Worm (Caenorhabditis elegans) whole organism, late embryonic: ENCODE data around the gene enol-1.

Source experiments
- C08G9.2 ChIP-seq: sonication (generic microtip); optimal IDR thresholded peaks from 2 replicates; lab custom pipeline; 2016; ENCODE audit warnings: mild to moderate bottlenecking, missing genetic modification characterization, moderate library complexity, missing compliant biosample characterization
- C38D4.7 ChIP-seq: fragments of 200-800 bp; sonication (Bioruptor generic); optimal IDR thresholded peaks from 2 replicates; lab custom pipeline; 2018; ENCODE audit warnings: mild to moderate bottlenecking, missing genetic modification characterization, moderate library complexity, missing compliant biosample characterization
- K02D7.2 ChIP-seq: sonication (generic microtip); optimal IDR thresholded peaks from 2 replicates; lab custom pipeline; 2017; ENCODE audit warnings: mild to moderate bottlenecking, missing genetic modification characterization, missing compliant biosample characterization
- K09A11.1 ChIP-seq: sonication (generic microtip); optimal IDR thresholded peaks from 2 replicates; lab custom pipeline; 2017; ENCODE audit warnings: antibody characterized with exemption, mild to moderate bottlenecking, missing genetic modification characterization, missing compliant biosample characterization; ENCODE audit not compliant: insufficient read depth
- Y22D7AL.16 ChIP-seq: sonication (generic microtip); optimal IDR thresholded peaks from 2 replicates; lab custom pipeline; 2016; ENCODE audit warnings: missing genetic modification characterization, missing compliant biosample characterization
- ama-1 ChIP-seq: fragments of 150-350 bp; optimal IDR thresholded peaks from 2 replicates; lab custom pipeline; 2014
- ceh-14 ChIP-seq: sonication (generic microtip); optimal IDR thresholded peaks from 2 replicates; lab custom pipeline; 2016; ENCODE audit warnings: missing genotype, missing genetic modification characterization, missing compliant biosample characterization
- ceh-18 ChIP-seq: sonication (generic microtip); optimal IDR thresholded peaks from 2 replicates; lab custom pipeline; 2016; ENCODE audit warnings: missing genetic modification characterization, missing compliant biosample characterization
- ceh-2 ChIP-seq: sonication (generic microtip); optimal IDR thresholded peaks from 2 replicates; lab custom pipeline; 2016; ENCODE audit warnings: missing genotype, missing genetic modification characterization, missing compliant biosample characterization
- ceh-22 ChIP-seq: sonication (generic microtip); optimal IDR thresholded peaks from 2 replicates; lab custom pipeline; 2017; ENCODE audit warnings: missing biosample characterization, missing genetic modification characterization
- ceh-30 ChIP-seq: fragments of 150-350 bp; optimal IDR thresholded peaks from 2 replicates; lab custom pipeline; 2014; ENCODE audit warnings: missing biosample characterization, missing genetic modification characterization
- ceh-31 ChIP-seq: sonication (generic microtip); optimal IDR thresholded peaks from 2 replicates; lab custom pipeline; 2016; ENCODE audit warnings: missing genetic modification characterization, missing compliant biosample characterization
- ceh-34 ChIP-seq: sonication (generic microtip); optimal IDR thresholded peaks from 2 replicates; lab custom pipeline; 2016; ENCODE audit warnings: mild to moderate bottlenecking, missing genetic modification characterization, missing compliant biosample characterization
- ceh-45 ChIP-seq: fragments of 200-800 bp; sonication (Bioruptor generic); IDR thresholded peaks from 2 replicates; pipeline ENCODE4 v1.3.6; 2022; ENCODE audit warnings: missing genetic modification reagents, missing genetic modification characterization, missing compliant biosample characterization
- ceh-48 ChIP-seq: sonication (generic microtip); optimal IDR thresholded peaks from 2 replicates; lab custom pipeline; 2016; ENCODE audit warnings: missing genetic modification characterization, inconsistent platforms, missing compliant biosample characterization
- che-1 ChIP-seq: sonication (generic microtip); optimal IDR thresholded peaks from 2 replicates; lab custom pipeline; 2016; ENCODE audit warnings: mild to moderate bottlenecking, missing genetic modification characterization, missing compliant biosample characterization
- dve-1 ChIP-seq: sonication (generic microtip); optimal IDR thresholded peaks from 2 replicates; lab custom pipeline; 2017; ENCODE audit warnings: antibody characterized with exemption, mild to moderate bottlenecking, missing genetic modification characterization, missing compliant biosample characterization
- elt-2 ChIP-seq: sonication (generic microtip); optimal IDR thresholded peaks from 2 replicates; lab custom pipeline; 2016; ENCODE audit warnings: missing genetic modification reagents, missing genetic modification characterization, missing compliant biosample characterization
- ets-4 ChIP-seq: sonication (generic microtip); optimal IDR thresholded peaks from 2 replicates; lab custom pipeline; 2016; ENCODE audit warnings: missing genetic modification characterization, missing compliant biosample characterization
- fkh-10 ChIP-seq: fragments of 150-350 bp; optimal IDR thresholded peaks from 2 replicates; lab custom pipeline; 2014; ENCODE audit warnings: missing biosample characterization, missing genetic modification reagents, missing genetic modification characterization
- fkh-6 ChIP-seq: sonication (generic microtip); optimal IDR thresholded peaks from 2 replicates; lab custom pipeline; 2016; ENCODE audit warnings: missing genetic modification characterization, missing compliant biosample characterization
- gmeb-2 ChIP-seq: sonication (generic microtip); optimal IDR thresholded peaks from 2 replicates; lab custom pipeline; 2016; ENCODE audit warnings: missing genetic modification characterization, inconsistent platforms, missing compliant biosample characterization
- hlh-13 ChIP-seq: fragments of 200-800 bp; sonication (Bioruptor generic); optimal IDR thresholded peaks from 2 replicates; lab custom pipeline; 2018; ENCODE audit warnings: mild to moderate bottlenecking, missing genetic modification characterization, missing compliant biosample characterization
- hlh-15 ChIP-seq: sonication (generic microtip); optimal IDR thresholded peaks from 2 replicates; lab custom pipeline; 2016; ENCODE audit warnings: missing genetic modification characterization, missing compliant biosample characterization
- hlh-8 ChIP-seq: sonication (generic microtip); optimal IDR thresholded peaks from 2 replicates; lab custom pipeline; 2016; ENCODE audit warnings: missing genotype, missing genetic modification characterization, missing compliant biosample characterization
- lim-6 ChIP-seq: sonication (generic microtip); optimal IDR thresholded peaks from 2 replicates; lab custom pipeline; 2016; ENCODE audit warnings: missing genetic modification characterization, missing compliant biosample characterization
- lin-11 ChIP-seq: fragments of 200-800 bp; sonication (Bioruptor generic); optimal IDR thresholded peaks from 2 replicates; lab custom pipeline; 2018; ENCODE audit warnings: mild to moderate bottlenecking, missing genetic modification characterization, missing compliant biosample characterization
- mec-3 ChIP-seq: sonication (generic microtip); optimal IDR thresholded peaks from 2 replicates; lab custom pipeline; 2016; ENCODE audit warnings: borderline replicate concordance, missing genetic modification characterization, missing compliant biosample characterization
- nhr-11 ChIP-seq: fragments of 150-350 bp; optimal IDR thresholded peaks from 2 replicates; lab custom pipeline; 2014; ENCODE audit warnings: missing biosample characterization, missing genetic modification characterization
- nhr-232 ChIP-seq: sonication (generic microtip); optimal IDR thresholded peaks from 2 replicates; lab custom pipeline; 2016; ENCODE audit warnings: missing genetic modification characterization, missing compliant biosample characterization
- npax-4 ChIP-seq: sonication (generic microtip); optimal IDR thresholded peaks from 2 replicates; lab custom pipeline; 2016; ENCODE audit warnings: missing genetic modification characterization, missing compliant biosample characterization
- odd-2 ChIP-seq: sonication (generic microtip); optimal IDR thresholded peaks from 2 replicates; lab custom pipeline; 2017; ENCODE audit warnings: antibody characterized with exemption, mild to moderate bottlenecking, missing genetic modification characterization, missing compliant biosample characterization
- pqm-1 ChIP-seq: sonication (generic microtip); optimal IDR thresholded peaks from 2 replicates; lab custom pipeline; 2016; ENCODE audit warnings: missing genetic modification characterization, missing compliant biosample characterization
- rnt-1 ChIP-seq: sonication (generic microtip); optimal IDR thresholded peaks from 2 replicates; lab custom pipeline; 2016; ENCODE audit warnings: missing genetic modification characterization, missing compliant biosample characterization
- sox-2 ChIP-seq: fragments of 200-800 bp; sonication (Bioruptor generic); IDR thresholded peaks from 2 replicates; pipeline ENCODE4 v1.3.6; 2022; ENCODE audit warnings: missing genetic modification reagents, missing genetic modification characterization, missing compliant biosample characterization
- sox-4 ChIP-seq: sonication (generic microtip); optimal IDR thresholded peaks from 2 replicates; lab custom pipeline; 2017; ENCODE audit warnings: mild to moderate bottlenecking, missing genetic modification characterization, inconsistent platforms, missing compliant biosample characterization
- tbx-2 ChIP-seq: sonication (generic microtip); optimal IDR thresholded peaks from 2 replicates; lab custom pipeline; 2016; ENCODE audit warnings: missing genetic modification characterization, missing compliant biosample characterization
- tbx-7 ChIP-seq: sonication (generic microtip); optimal IDR thresholded peaks from 2 replicates; lab custom pipeline; 2016; ENCODE audit warnings: missing genotype, missing genetic modification characterization, missing compliant biosample characterization
- unc-42 ChIP-seq: sonication (generic microtip); optimal IDR thresholded peaks from 2 replicates; lab custom pipeline; 2016; ENCODE audit warnings: missing genotype, missing genetic modification characterization, missing compliant biosample characterization
- unc-55 ChIP-seq: sonication (generic microtip); optimal IDR thresholded peaks from 2 replicates; lab custom pipeline; 2017; ENCODE audit warnings: missing biosample characterization, missing genetic modification reagents, missing genetic modification characterization
- unc-86 ChIP-seq: sonication (generic microtip); optimal IDR thresholded peaks from 2 replicates; lab custom pipeline; 2016; ENCODE audit warnings: missing genetic modification characterization, missing compliant biosample characterization
- ztf-16 ChIP-seq: sonication (generic microtip); optimal IDR thresholded peaks from 2 replicates; lab custom pipeline; 2017; ENCODE audit warnings: missing genetic modification characterization, missing compliant biosample characterization

enol-1 gene

ce11 chrII:8922140-8922539 is 8.7 kb upstream of the enol-1 start, which contains the start of gene B0457.6:
B0457.6 (plus strand) TSS chrII:8922423.
- TF ChIP-seq ceh-30 (tag; lab: Kevin White, UChicago) (no peak), elt-2 (tag; lab: Kevin White, UChicago) (peak; percentile 57)

ce11 chrII:8923187-8923586 is 7.6 kb upstream of the enol-1 start:
- TF ChIP-seq sox-4 (tag; lab: Kevin White, UChicago), result no peak
- TF ChIP-seq K02D7.2 (tag; lab: Kevin White, UChicago), result no peak
- TF ChIP-seq ceh-2 (tag; lab: Kevin White, UChicago), result no peak
- no peak for TF ChIP-seq lim-6 (tag; lab: Kevin White, UChicago)
- TF ChIP-seq ceh-14, result no peak
- no peak for TF ChIP-seq ceh-22 (tag; lab: Kevin White, UChicago)
- TF ChIP-seq ceh-31 (tag; lab: Kevin White, UChicago), result no peak
- no peak for TF ChIP-seq nhr-11 (tag; lab: Kevin White, UChicago)
- no peak for TF ChIP-seq unc-55 (GFP tag; lab: Kevin White, UChicago)

- TF ChIP-seq dve-1 (tag; lab: Kevin White, UChicago), result no peak
- TF ChIP-seq unc-86 (tag; lab: Kevin White, UChicago), result no peak
- TF ChIP-seq Y22D7AL.16 (tag; lab: Kevin White, UChicago), result no peak
- TF ChIP-seq fkh-6 (tag; lab: Kevin White, UChicago), result no peak
- TF ChIP-seq hlh-15 (tag; lab: Kevin White, UChicago), result no peak
- no peak for TF ChIP-seq tbx-2
- TF ChIP-seq C38D4.7 (GFP tag; lab: Kevin White, UChicago), result no peak
- no peak for TF ChIP-seq nhr-232 (tag; lab: Kevin White, UChicago)
Measured at ce11 chrII:8926451-8926850, 4.3 kb upstream of the enol-1 start, which contains the start of gene B0457.2. B0457.2 (minus strand) TSS chrII:8926551.

ce11 chrII:8927253-8927791 is 3.5 kb upstream of the enol-1 start, which contains the start of gene cct-2:
cct-2 (plus strand) TSS chrII:8927741.
- TF ChIP-seq ets-4 (tag; lab: Kevin White, UChicago) (peak; percentile 59), fkh-10 (GFP tag; lab: Kevin White, UChicago) (no peak), rnt-1 (tag; lab: Kevin White, UChicago) (peak; percentile 38), pqm-1 (tag; lab: Kevin White, UChicago) (no peak), hlh-8 (tag; lab: Kevin White, UChicago) (no peak), ceh-18 (tag; lab: Kevin White, UChicago) (peak; percentile 35), odd-2 (tag; lab: Kevin White, UChicago) (no peak), ceh-31 (tag; lab: Kevin White, UChicago) (peak; percentile 86), Y22D7AL.16 (tag; lab: Kevin White, UChicago) (no peak), mec-3 (tag; lab: Kevin White, UChicago) (no peak), fkh-6 (tag; lab: Kevin White, UChicago) (peak; percentile 26), elt-2 (tag; lab: Kevin White, UChicago) (peak; percentile 17), K09A11.1 (tag; lab: Kevin White, UChicago) (no peak), hlh-13 (GFP tag; lab: Kevin White, UChicago) (no peak), unc-42 (peak; percentile 14), tbx-2 (peak; percentile 63), gmeb-2 (tag; lab: Kevin White, UChicago) (no peak), C08G9.2 (peak; percentile 70), sox-2 (GFP tag; lab: Robert Waterston, UW) (no peak), che-1 (no peak), ceh-34 (tag; lab: Kevin White, UChicago) (peak; percentile 20), ceh-14 (no peak), C38D4.7 (GFP tag; lab: Kevin White, UChicago) (no peak), ceh-45 (GFP tag; lab: Robert Waterston, UW) (no peak), ztf-16 (tag; lab: Kevin White, UChicago) (peak; percentile 2), lin-11 (tag; lab: Kevin White, UChicago) (no peak), ceh-2 (tag; lab: Kevin White, UChicago) (peak; percentile 46), lim-6 (tag; lab: Kevin White, UChicago) (no peak), unc-86 (tag; lab: Kevin White, UChicago) (no peak), tbx-7 (tag; lab: Kevin White, UChicago) (peak; percentile 70), ceh-48 (tag; lab: Kevin White, UChicago) (no peak), ama-1 (lab: Kevin White, UChicago) (no peak), npax-4 (tag; lab: Kevin White, UChicago) (no peak)
- TF ChIP-seq, all 69 proteins: peak for 13
